Worm (Caenorhabditis elegans): ENCODE data around the gene slcf-2.

- TF ChIP-seq nfya-1 (tag; optimal IDR thresholded peaks at IDR 0.05; ENCODE audit: borderline replicate concordance, insufficient read depth) (no peak), efl-1 (GFP tag; optimal IDR thresholded peaks at IDR 0.05) (no peak), lin-35 (GFP tag; optimal IDR thresholded peaks at IDR 0.05) (no peak), unc-62 (GFP tag; optimal IDR thresholded peaks at IDR 0.05) (no peak), F39B2.1 (GFP tag; IDR thresholded peaks at IDR 0.05) (no peak), F49E8.2 (tag; optimal IDR thresholded peaks at IDR 0.05; ENCODE audit: insufficient read depth) (no peak)
These were observed 17.9 kb downstream of the slcf-2 start, which contains the start of gene unc-78 for ce11 chrX:3411565-3412022.

Data from whole organism, young adult.